Worm (Caenorhabditis elegans) whole organism, midembryonic: Measurements from ENCODE around the gene skp-1.

Experiments
- T22C8.4 ChIP-seq: fragments of 200-800 bp; sonication (Bioruptor generic); IDR thresholded peaks from 2 replicates; pipeline ENCODE4 v1.3.6; 2022; ENCODE audit warnings: missing genetic modification characterization, missing compliant biosample characterization
- cog-1 ChIP-seq: sonication (generic microtip); optimal IDR thresholded peaks from 2 replicates; lab custom pipeline; 2016; ENCODE audit warnings: missing genetic modification characterization, missing compliant biosample characterization
- flt-1 ChIP-seq: fragments of 200-800 bp; sonication (Bioruptor generic); IDR thresholded peaks from 2 replicates; pipeline ENCODE4 v1.3.6; 2022; ENCODE audit warnings: missing genetic modification characterization, missing compliant biosample characterization
- klf-2 ChIP-seq: fragments of 200-800 bp; sonication (Bioruptor generic); conservative IDR thresholded peaks from 2 replicates; pipeline ENCODE4 v1.3.6; 2022; ENCODE audit warnings: missing genetic modification reagents, missing genetic modification characterization, missing compliant biosample characterization
- med-1 ChIP-seq: sonication (generic microtip); optimal IDR thresholded peaks from 2 replicates; lab custom pipeline; 2017; ENCODE audit warnings: missing genetic modification characterization, mild to moderate bottlenecking, missing compliant biosample characterization, antibody characterized with exemption, missing genetic modification reagents; ENCODE audit not compliant: insufficient read depth
- ref-1 ChIP-seq: fragments of 200-800 bp; sonication (Bioruptor generic); conservative IDR thresholded peaks from 2 replicates; pipeline ENCODE4 v1.3.6; 2022; ENCODE audit warnings: missing genetic modification reagents, missing genetic modification characterization, missing compliant biosample characterization
- tab-1 ChIP-seq: fragments of 200-800 bp; sonication (Bioruptor generic); IDR thresholded peaks from 2 replicates; pipeline ENCODE4 v1.3.6; 2022; ENCODE audit warnings: missing genetic modification characterization, missing compliant biosample characterization
- ztf-23 ChIP-seq: fragments of 200-800 bp; sonication (Bioruptor generic); IDR thresholded peaks from 2 replicates; pipeline ENCODE4 v1.3.6; 2022; ENCODE audit warnings: missing genetic modification reagents, missing genetic modification characterization, missing compliant biosample characterization
- ztf-29 ChIP-seq: fragments of 200-800 bp; sonication (Bioruptor generic); IDR thresholded peaks from 2 replicates; pipeline ENCODE4 v1.3.6; 2022; ENCODE audit warnings: missing genetic modification reagents, missing genetic modification characterization, missing compliant biosample characterization

The skp-1 gene

DNA sequence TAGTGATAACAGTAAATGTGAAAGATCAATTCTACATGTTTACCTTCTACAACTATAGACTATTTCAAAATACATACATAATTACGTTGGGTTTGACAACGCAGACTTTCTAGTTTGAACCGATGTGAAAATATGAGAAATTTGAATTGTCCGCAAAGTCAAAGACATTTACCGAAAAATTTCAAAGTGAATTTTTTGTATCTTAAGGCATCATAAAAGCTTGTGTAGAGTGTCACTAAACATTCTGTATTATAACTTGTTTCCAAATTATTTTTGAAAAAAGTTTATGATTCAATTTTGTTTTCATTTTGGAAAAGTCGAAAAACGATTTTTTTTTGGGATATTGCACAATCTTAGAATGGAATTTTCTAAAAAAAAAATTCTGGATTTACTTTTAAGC lies 9.7 kb upstream of the skp-1 start:
- TF ChIP-seq ztf-23 (GFP tag; lab: Robert Waterston, UW) (no peak), med-1 (no peak), cog-1 (no peak), flt-1 (GFP tag; lab: Robert Waterston, UW) (no peak), ztf-29 (no peak), klf-2 (GFP tag; lab: Robert Waterston, UW) (no peak), T22C8.4 (GFP tag; lab: Robert Waterston, UW) (no peak), ref-1 (no peak), tab-1 (GFP tag; lab: Robert Waterston, UW) (no peak)

DNA sequence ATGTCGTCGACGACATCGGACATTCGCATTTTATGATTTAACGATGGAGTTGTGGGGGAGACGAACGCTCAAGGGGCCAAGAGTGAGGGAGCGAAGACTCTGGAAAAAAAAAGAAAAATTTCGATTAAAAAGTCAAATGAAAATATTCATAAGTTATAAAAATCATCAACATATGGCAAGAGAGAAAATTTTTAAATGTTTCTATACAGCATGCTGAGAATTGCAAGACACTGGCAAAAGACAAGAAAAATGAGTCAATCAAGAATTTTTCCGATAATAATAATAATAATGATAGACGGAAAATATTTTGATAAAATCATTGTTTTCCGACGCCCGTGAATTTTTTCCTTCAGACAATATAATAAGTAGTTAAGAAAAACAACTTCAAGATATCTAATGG lies 8.1 kb upstream of the skp-1 start, which contains the start of gene sipa-1:
TSS of gene sipa-1 (minus strand) at position 101 of the 400 bp plus-strand sequence.
- TF ChIP-seq T22C8.4 (GFP tag; lab: Robert Waterston, UW) (no peak), ztf-29 (no peak), flt-1 (GFP tag; lab: Robert Waterston, UW) (no peak), med-1 (no peak)

DNA sequence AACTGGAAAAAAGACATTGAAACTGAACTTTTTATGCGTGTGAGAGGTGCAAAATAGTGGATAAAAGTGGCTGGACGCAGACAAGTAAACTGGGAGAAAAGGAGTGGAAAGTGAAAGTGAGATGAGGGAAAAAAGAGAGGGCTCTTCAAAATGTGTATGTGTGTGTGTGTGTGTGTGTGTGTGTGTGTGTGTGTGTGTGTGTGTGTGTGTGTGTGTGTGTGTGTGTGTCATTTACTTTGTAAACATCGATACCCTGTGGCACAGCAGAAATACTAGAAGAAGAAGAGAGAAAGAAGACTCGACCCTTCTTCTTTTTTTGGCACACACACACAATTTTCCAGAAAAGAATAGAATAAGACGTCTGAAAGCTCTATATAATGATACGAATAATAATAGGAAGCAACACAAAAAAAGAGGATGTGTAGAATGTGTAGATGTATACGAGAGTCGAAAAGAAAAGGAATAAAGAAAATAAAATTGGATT lies 6.6 kb upstream of the skp-1 start:
- no peak for TF ChIP-seq flt-1 (GFP tag; lab: Robert Waterston, UW)
- 0 out of 2 replicates have a peak, but pooled peaks have one; percentile 27 for TF ChIP-seq ztf-23 (GFP tag; lab: Robert Waterston, UW)

DNA sequence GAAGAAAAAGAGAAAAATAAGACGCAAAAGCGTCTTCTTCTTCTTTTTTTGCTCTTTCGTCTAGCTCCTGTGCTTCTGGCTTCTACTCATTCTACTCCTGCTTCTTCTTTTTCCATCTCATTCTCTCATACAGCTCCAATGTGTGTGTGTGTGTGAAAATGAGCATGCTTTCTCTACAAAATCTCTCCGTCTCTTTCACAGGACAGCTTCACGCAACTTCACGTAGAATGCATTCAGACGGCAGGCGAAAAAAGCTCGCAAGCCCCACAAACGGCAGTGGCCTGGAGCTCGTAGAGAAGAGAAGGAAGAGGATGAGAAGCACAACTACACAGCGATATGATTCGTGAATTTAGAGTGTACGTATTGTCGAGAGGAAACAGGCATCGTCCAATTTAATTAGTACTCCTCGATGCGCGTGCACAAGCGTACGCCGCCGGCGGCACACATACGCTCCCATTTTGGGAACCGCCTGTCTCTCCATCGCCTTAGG lies 3.9 kb upstream of the skp-1 start:
- TF ChIP-seq klf-2 (GFP tag; lab: Robert Waterston, UW) (no peak), ref-1 (no peak), cog-1 (no peak), flt-1 (GFP tag; lab: Robert Waterston, UW) (no peak), T22C8.4 (GFP tag; lab: Robert Waterston, UW) (no peak), ztf-29 (no peak), tab-1 (GFP tag; lab: Robert Waterston, UW) (no peak), ztf-23 (GFP tag; lab: Robert Waterston, UW) (no peak)

DNA sequence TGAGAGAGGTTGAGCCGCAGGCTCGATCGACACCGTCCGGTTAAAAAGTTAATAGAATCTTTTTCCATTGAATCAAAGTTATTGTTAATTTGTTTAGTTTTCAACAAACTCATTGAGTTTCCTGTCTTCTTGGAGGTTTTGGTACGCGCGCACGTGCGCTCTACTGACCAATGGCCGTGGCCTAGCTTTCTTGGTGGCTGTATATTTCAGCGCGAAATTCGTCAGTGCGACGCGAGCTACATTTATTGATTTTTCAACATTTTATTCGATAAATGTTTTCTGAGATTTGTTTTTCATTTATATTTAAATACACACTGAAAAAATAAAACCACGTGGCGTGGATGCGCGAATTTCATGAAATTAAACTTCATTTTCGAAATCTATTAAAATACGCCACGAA lies 1.1 kb upstream of the skp-1 start, which contains the start of gene bir-1:
TSS of gene bir-1 (plus strand) at position 312 of the 400 bp plus-strand sequence.
- TF ChIP-seq klf-2 (GFP tag; lab: Robert Waterston, UW) (no peak), ref-1 (peak; percentile 57; the same call in 1 of the 2 replicates), med-1 (no peak), ztf-23 (GFP tag; lab: Robert Waterston, UW) (peak; percentile 69; the same call in 1 of the 2 replicates), T22C8.4 (GFP tag; lab: Robert Waterston, UW) (peak; percentile 76), cog-1 (peak; percentile 11)

DNA sequence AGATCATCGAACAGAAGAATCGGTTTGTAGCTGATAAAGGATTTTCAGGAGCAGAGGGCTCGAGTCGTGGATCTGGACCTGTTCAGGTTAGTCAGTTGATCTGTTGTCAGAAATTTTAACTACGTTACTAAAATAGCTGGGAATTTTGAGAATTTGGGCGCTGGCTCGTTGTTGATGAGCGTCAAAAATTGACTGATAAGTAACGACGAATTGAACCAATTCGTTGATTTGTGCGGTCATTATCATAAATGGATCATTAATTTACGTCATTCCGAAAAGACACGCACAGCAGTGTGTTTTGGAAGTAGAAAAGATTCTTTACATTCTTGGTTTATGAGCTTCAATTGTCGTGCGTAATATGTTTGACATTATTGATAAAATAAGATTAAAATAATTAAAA lies 2.5 kb downstream of the skp-1 start:
- TF ChIP-seq med-1, result no peak
- TF ChIP-seq klf-2 (GFP tag; lab: Robert Waterston, UW), result no peak
- no peak for TF ChIP-seq flt-1 (GFP tag; lab: Robert Waterston, UW)
- no peak for TF ChIP-seq cog-1
- TF ChIP-seq ztf-29, result no peak
- no peak for TF ChIP-seq T22C8.4 (GFP tag; lab: Robert Waterston, UW)
- TF ChIP-seq ztf-23 (GFP tag; lab: Robert Waterston, UW), result no peak

DNA sequence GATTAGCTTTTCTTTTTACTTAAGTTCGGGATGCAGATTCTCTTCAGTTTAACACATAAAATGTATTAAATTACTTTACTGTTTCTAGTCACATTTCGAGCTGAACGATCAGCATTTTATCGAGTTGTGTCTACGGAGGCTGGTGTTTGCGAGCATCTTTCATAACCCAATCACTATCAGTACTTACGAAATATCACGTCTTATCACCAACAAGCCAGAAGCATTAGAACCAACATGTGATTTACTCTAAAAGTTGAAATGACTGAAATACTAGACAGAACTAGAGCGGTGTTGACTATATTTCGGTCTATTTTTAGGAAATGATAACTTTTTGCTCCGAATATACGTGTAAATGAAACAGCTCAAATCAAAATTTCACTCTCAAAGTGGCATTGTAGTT lies 3.2 kb downstream of the skp-1 start:
- TF ChIP-seq flt-1 (GFP tag; lab: Robert Waterston, UW), result no peak
- no peak for TF ChIP-seq ztf-23 (GFP tag; lab: Robert Waterston, UW)
- no peak for TF ChIP-seq klf-2 (GFP tag; lab: Robert Waterston, UW)
- TF ChIP-seq ztf-29, result no peak
- no peak for TF ChIP-seq ref-1
- no peak for TF ChIP-seq cog-1
- TF ChIP-seq tab-1 (GFP tag; lab: Robert Waterston, UW), result no peak
- TF ChIP-seq T22C8.4 (GFP tag; lab: Robert Waterston, UW), result no peak
- no peak for TF ChIP-seq med-1

DNA sequence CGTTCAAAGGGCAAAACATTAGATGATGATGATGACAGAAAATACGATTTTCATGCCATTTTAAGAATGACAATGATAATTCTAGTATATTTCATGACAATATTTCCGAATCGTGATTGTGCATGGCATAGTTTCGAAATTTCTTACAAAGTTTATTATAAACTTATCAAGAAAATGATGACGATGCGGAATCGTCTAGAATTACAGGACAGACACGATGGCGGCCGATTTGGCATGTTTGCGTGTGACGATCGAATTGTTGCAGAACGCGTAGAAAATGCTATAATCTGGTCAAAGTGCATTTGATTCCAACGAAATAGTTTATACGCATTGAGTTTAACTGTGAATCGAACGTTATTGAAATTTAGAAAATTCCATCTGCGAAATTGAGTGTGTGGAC lies 4.0 kb downstream of the skp-1 start:
- no peak for TF ChIP-seq cog-1
- no peak for TF ChIP-seq ztf-23 (GFP tag; lab: Robert Waterston, UW)
- no peak for TF ChIP-seq ztf-29
- no peak for TF ChIP-seq ref-1
- TF ChIP-seq klf-2 (GFP tag; lab: Robert Waterston, UW), result no peak
- TF ChIP-seq T22C8.4 (GFP tag; lab: Robert Waterston, UW), result no peak

DNA sequence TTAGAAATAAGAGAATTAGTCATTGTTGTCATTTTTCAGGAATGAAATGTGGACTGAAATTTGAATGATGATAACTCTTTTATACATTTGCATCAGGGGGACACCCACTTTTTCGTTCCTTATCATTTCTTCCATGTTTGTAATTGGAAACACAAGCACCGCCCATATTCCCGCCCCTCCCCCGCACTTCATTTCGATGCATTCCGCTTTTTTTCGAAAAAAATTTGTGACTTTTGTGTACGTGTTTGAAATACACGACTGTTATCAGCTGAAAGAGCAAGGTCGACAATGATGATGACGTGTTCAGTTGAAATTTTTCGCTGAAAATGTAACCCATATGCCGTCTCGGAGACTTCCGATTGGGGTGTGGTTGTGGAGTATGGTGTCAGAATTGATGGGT lies 5.4 kb downstream of the skp-1 start, which contains the start of gene zip-10:
TSS of gene zip-10 (minus strand) at position 43 of the 400 bp plus-strand sequence.
- TF ChIP-seq tab-1 (GFP tag; lab: Robert Waterston, UW), result no peak
- TF ChIP-seq T22C8.4 (GFP tag; lab: Robert Waterston, UW), result no peak
- TF ChIP-seq cog-1, result no peak
- TF ChIP-seq flt-1 (GFP tag; lab: Robert Waterston, UW), result no peak
- TF ChIP-seq med-1, result no peak
- TF ChIP-seq ztf-23 (GFP tag; lab: Robert Waterston, UW), result no peak
- no peak for TF ChIP-seq ztf-29
- no peak for TF ChIP-seq ref-1
- TF ChIP-seq klf-2 (GFP tag; lab: Robert Waterston, UW), result no peak

DNA sequence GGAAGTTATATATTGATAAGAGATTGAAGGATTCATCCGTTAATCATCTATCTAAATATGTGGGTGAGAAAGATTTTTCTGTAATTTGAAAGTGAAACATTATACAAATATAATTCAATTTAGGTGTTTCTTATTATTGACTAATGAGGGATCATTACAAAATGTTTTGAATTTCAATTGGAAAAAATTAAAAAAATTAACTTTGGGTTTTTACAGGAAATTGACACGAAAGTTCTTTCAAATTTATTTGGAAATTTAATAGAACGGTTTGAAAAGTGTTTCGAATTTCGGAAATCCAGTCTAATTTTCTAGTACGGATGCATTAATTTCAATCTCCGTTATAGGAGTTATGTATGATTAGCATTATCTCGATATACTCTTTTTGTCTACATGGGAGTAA lies 7.8 kb downstream of the skp-1 start:
- TF ChIP-seq ztf-23 (GFP tag; lab: Robert Waterston, UW), result no peak
- no peak for TF ChIP-seq ztf-29
- no peak for TF ChIP-seq med-1
- no peak for TF ChIP-seq ref-1
- no peak for TF ChIP-seq tab-1 (GFP tag; lab: Robert Waterston, UW)
- no peak for TF ChIP-seq cog-1
- no peak for TF ChIP-seq T22C8.4 (GFP tag; lab: Robert Waterston, UW)
- no peak for TF ChIP-seq flt-1 (GFP tag; lab: Robert Waterston, UW)
- no peak for TF ChIP-seq klf-2 (GFP tag; lab: Robert Waterston, UW)

DNA sequence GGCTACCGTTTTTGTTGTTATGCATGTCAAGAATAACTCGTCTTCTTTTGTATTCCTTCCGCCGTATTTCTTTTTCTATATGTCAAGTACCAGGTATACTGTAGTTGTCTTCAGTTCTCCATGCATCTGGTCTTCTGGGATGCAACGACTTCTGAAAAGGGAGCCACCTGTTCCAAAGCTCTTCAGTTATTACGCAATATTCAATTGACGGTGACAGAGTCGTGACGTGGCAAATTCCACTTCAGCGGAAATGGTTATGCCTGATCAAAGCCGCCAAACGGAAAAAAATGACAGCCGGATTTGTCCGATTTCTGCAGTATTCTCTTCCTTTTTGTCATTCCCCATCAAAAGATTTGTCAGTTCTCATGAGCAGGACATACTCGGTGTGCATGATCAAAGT lies 11.2 kb downstream of the skp-1 start:
- TF ChIP-seq ztf-29 (no peak), T22C8.4 (GFP tag; lab: Robert Waterston, UW) (no peak), ref-1 (no peak), tab-1 (GFP tag; lab: Robert Waterston, UW) (no peak), ztf-23 (GFP tag; lab: Robert Waterston, UW) (no peak), med-1 (no peak), cog-1 (no peak), klf-2 (GFP tag; lab: Robert Waterston, UW) (no peak), flt-1 (GFP tag; lab: Robert Waterston, UW) (no peak)
